Worm (Caenorhabditis elegans) whole organism, L1 larva: ENCODE results near the gene nish-1.

ENCODE experiments used
- F16B12.6 ChIP-seq: fragments of 150-350 bp; optimal IDR thresholded peaks from 2 replicates; lab custom pipeline; 2014; ENCODE audit warnings: missing biosample characterization, missing genetic modification characterization
- aha-1 ChIP-seq: fragments of 150-350 bp; optimal IDR thresholded peaks from 2 replicates; lab custom pipeline; 2014; ENCODE audit warnings: missing biosample characterization, missing genetic modification characterization
- ceh-82 ChIP-seq, 3 experiments: fragments of 150-350 bp in 1 of 3; sonication (generic microtip) in 2 of 3; optimal IDR thresholded peaks; 2 replicates each; lab custom pipeline; 2014 to 2017; ENCODE audit warnings: missing biosample characterization in 3 of 3, missing genetic modification characterization in 3 of 3
- ceh-88 ChIP-seq: fragments of 200-800 bp; sonication (Bioruptor generic); IDR thresholded peaks from 2 replicates; pipeline ENCODE4 v1.3.6; 2022; ENCODE audit warnings: missing genetic modification characterization, missing compliant biosample characterization
- ces-1 ChIP-seq: fragments of 150-350 bp; optimal IDR thresholded peaks from 2 replicates; lab custom pipeline; 2014; ENCODE audit warnings: missing biosample characterization, missing genetic modification reagents, missing genetic modification characterization
- dsc-1 ChIP-seq: sonication (generic microtip); optimal IDR thresholded peaks from 2 replicates; lab custom pipeline; 2016; ENCODE audit warnings: mild to moderate bottlenecking, missing genetic modification characterization, missing compliant biosample characterization
- efl-1 ChIP-seq, 4 experiments: fragments of 150-350 bp; optimal IDR thresholded peaks in 3 of 4; peaks in 1 of 4; 1 replicate in 1 of 4; 2 replicates in 3 of 4; lab custom pipeline; 2014; ENCODE audit warnings: missing biosample characterization in 2 of 4, missing genetic modification characterization in 2 of 4, missing genetic modification reagents in 2 of 4
- efl-3 ChIP-seq: fragments of 200-800 bp; sonication (Bioruptor generic); optimal IDR thresholded peaks from 2 replicates; lab custom pipeline; 2018; ENCODE audit warnings: mild to moderate bottlenecking, missing genetic modification characterization, missing compliant biosample characterization
- elt-2 ChIP-seq: sonication (generic microtip); optimal IDR thresholded peaks from 2 replicates; lab custom pipeline; 2016; ENCODE audit warnings: missing genetic modification characterization, mild to moderate bottlenecking, inconsistent platforms, missing compliant biosample characterization, missing genetic modification reagents
- elt-3 ChIP-seq, 6 experiments: fragments of 150-350 bp in 1 of 6; sonication (generic microtip); optimal IDR thresholded peaks; 2 replicates each; lab custom pipeline; 2017 to 2018; ENCODE audit warnings: missing biosample characterization in 6 of 6, missing genetic modification characterization in 6 of 6, inconsistent platforms in 1 of 6
- fkh-8 ChIP-seq: sonication (generic microtip); optimal IDR thresholded peaks from 2 replicates; lab custom pipeline; 2016; ENCODE audit warnings: mild to moderate bottlenecking, missing genetic modification characterization, missing compliant biosample characterization
- fos-1 ChIP-seq: fragments of 150-350 bp; optimal IDR thresholded peaks from 2 replicates; lab custom pipeline; 2014; ENCODE audit warnings: missing biosample characterization, missing genetic modification characterization
- grh-1 ChIP-seq: fragments of 200-800 bp; sonication (Bioruptor generic); IDR thresholded peaks from 2 replicates; pipeline ENCODE4 v1.3.6; 2022; ENCODE audit warnings: missing genetic modification reagents, missing genetic modification characterization, missing compliant biosample characterization
- irx-1 ChIP-seq: sonication (generic microtip); optimal IDR thresholded peaks from 2 replicates; lab custom pipeline; 2016; ENCODE audit warnings: missing genetic modification characterization, missing compliant biosample characterization
- isw-1 ChIP-seq: fragments of 200-800 bp; sonication (Bioruptor generic); IDR thresholded peaks from 2 replicates; pipeline ENCODE4 v1.3.6; 2022; ENCODE audit warnings: missing genetic modification characterization, missing compliant biosample characterization
- jun-1 ChIP-seq: fragments of 150-350 bp; optimal IDR thresholded peaks from 2 replicates; lab custom pipeline; 2014; ENCODE audit warnings: missing biosample characterization, missing genetic modification reagents, missing genetic modification characterization
- lin-13 ChIP-seq: fragments of 150-350 bp; optimal IDR thresholded peaks from 2 replicates; lab custom pipeline; 2014; ENCODE audit warnings: missing biosample characterization, missing genetic modification reagents, missing genetic modification characterization
- lin-14 ChIP-seq: fragments of 200-800 bp; sonication (Bioruptor generic); optimal IDR thresholded peaks from 2 replicates; lab custom pipeline; 2018; ENCODE audit warnings: mild to moderate bottlenecking, missing genetic modification characterization, moderate library complexity, missing compliant biosample characterization
- lin-35 ChIP-seq, 2 experiments: fragments of 150-350 bp; optimal IDR thresholded peaks; 2 replicates each; lab custom pipeline; 2014; ENCODE audit warnings: missing biosample characterization in 2 of 2, missing genetic modification characterization in 2 of 2, missing genetic modification reagents in 2 of 2
- lir-3 ChIP-seq: sonication (generic microtip); optimal IDR thresholded peaks from 2 replicates; lab custom pipeline; 2016; ENCODE audit warnings: mild to moderate bottlenecking, missing genetic modification characterization, moderate library complexity, missing compliant biosample characterization; ENCODE audit not compliant: poor library complexity
- lsy-2 ChIP-seq, 2 experiments: fragments of 150-350 bp; optimal IDR thresholded peaks; 2 replicates each; lab custom pipeline; 2014; ENCODE audit warnings: missing biosample characterization in 2 of 2, missing genetic modification characterization in 2 of 2
- mdl-1 ChIP-seq, 2 experiments: fragments of 150-350 bp; optimal IDR thresholded peaks; 2 replicates each; lab custom pipeline; 2014 to 2017; ENCODE audit warnings: missing biosample characterization in 2 of 2, missing genetic modification characterization in 2 of 2, inconsistent platforms in 1 of 2
- mef-2 ChIP-seq: fragments of 150-350 bp; optimal IDR thresholded peaks from 2 replicates; lab custom pipeline; 2014; ENCODE audit warnings: missing biosample characterization, missing genetic modification characterization
- mep-1 ChIP-seq: fragments of 150-350 bp; optimal IDR thresholded peaks from 2 replicates; lab custom pipeline; 2014; ENCODE audit warnings: missing biosample characterization, missing genetic modification characterization
- nhr-11 ChIP-seq: fragments of 150-350 bp; optimal IDR thresholded peaks from 2 replicates; lab custom pipeline; 2014; ENCODE audit warnings: missing biosample characterization, missing genetic modification characterization
- nhr-12 ChIP-seq: sonication (generic microtip); optimal IDR thresholded peaks from 2 replicates; lab custom pipeline; 2017; ENCODE audit warnings: missing biosample characterization, missing genetic modification characterization
- nhr-19 ChIP-seq: fragments of 200-800 bp; sonication (Bioruptor generic); conservative IDR thresholded peaks from 2 replicates; pipeline ENCODE4 v1.3.6; 2022; ENCODE audit warnings: missing genetic modification characterization, missing compliant biosample characterization
- nhr-20 ChIP-seq: sonication (generic microtip); optimal IDR thresholded peaks from 2 replicates; lab custom pipeline; 2016; ENCODE audit warnings: mild to moderate bottlenecking, missing genetic modification characterization, missing compliant biosample characterization
- nhr-47 ChIP-seq: sonication (generic microtip); optimal IDR thresholded peaks from 2 replicates; lab custom pipeline; 2016; ENCODE audit warnings: mild to moderate bottlenecking, missing genetic modification characterization, moderate library complexity, missing compliant biosample characterization
- nhr-71 ChIP-seq: sonication (generic microtip); optimal IDR thresholded peaks from 2 replicates; lab custom pipeline; 2016; ENCODE audit warnings: mild to moderate bottlenecking, missing genetic modification characterization, moderate library complexity, missing compliant biosample characterization
- nhr-84 ChIP-seq: sonication (generic microtip); optimal IDR thresholded peaks from 2 replicates; lab custom pipeline; 2017; ENCODE audit warnings: missing biosample characterization, missing genetic modification characterization
- nhr-85 ChIP-seq: sonication (generic microtip); peaks from one replicate; lab custom pipeline; 2016; ENCODE audit warnings: missing genetic modification characterization, inconsistent platforms, missing compliant biosample characterization
- nhr-90 ChIP-seq: sonication (generic microtip); optimal IDR thresholded peaks from 2 replicates; lab custom pipeline; 2016; ENCODE audit warnings: mild to moderate bottlenecking, missing genetic modification characterization, missing compliant biosample characterization; ENCODE audit not compliant: poor library complexity
- snpc-4 ChIP-seq: fragments of 150-350 bp; optimal IDR thresholded peaks from 2 replicates; lab custom pipeline; 2014; ENCODE audit warnings: missing biosample characterization, missing genetic modification characterization
- snu-23 ChIP-seq: sonication (generic microtip); optimal IDR thresholded peaks from 2 replicates; lab custom pipeline; 2016; ENCODE audit warnings: missing genetic modification characterization, missing compliant biosample characterization
- sox-4 ChIP-seq: sonication (generic microtip); optimal IDR thresholded peaks from 2 replicates; lab custom pipeline; 2016; ENCODE audit warnings: missing genetic modification characterization, missing compliant biosample characterization
- sup-37 ChIP-seq: fragments of 200-800 bp; sonication (Bioruptor generic); optimal IDR thresholded peaks from 2 replicates; lab custom pipeline; 2018; ENCODE audit warnings: mild to moderate bottlenecking, missing genetic modification characterization, missing compliant biosample characterization
- tbx-2 ChIP-seq: sonication (generic microtip); optimal IDR thresholded peaks from 2 replicates; lab custom pipeline; 2016; ENCODE audit warnings: missing genetic modification characterization, missing compliant biosample characterization
- unc-130 ChIP-seq: fragments of 150-350 bp; optimal IDR thresholded peaks from 2 replicates; lab custom pipeline; 2017; ENCODE audit warnings: missing biosample characterization, missing genetic modification characterization, inconsistent platforms
- zip-4 ChIP-seq: fragments of 200-800 bp; sonication (Bioruptor generic); optimal IDR thresholded peaks from 2 replicates; lab custom pipeline; 2018; ENCODE audit warnings: mild to moderate bottlenecking, missing genetic modification characterization, moderate library complexity, missing compliant biosample characterization

nish-1 gene

DNA sequence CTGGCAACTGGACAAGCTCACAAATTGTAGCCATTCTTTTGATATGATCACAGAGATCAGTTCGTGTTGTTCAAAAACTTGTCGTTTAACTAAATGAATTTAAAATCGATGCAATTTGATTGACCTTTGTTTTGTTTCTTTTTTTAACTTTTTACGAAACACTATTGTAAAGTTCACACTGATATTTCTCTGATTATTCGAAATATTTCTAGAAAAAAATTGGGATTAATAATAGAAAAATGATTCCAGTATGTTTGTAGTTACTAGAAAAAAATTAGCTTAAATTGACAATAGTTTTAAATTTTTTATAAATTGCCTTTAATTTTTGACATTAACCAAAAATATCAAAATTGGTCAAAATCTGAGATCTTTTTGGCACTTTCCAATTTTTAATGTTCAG, 45.1 kb downstream of the nish-1 start, which contains the start of gene ZK596.2:
Gene ZK596.2, minus strand, starts transcription at position 101 of the 400 bp plus-strand sequence.
- TF ChIP-seq efl-3 (no peak), aha-1 (tag; lab: Kevin White, UChicago) (no peak), ces-1 (GFP tag; lab: Kevin White, UChicago) (no peak), fkh-8 (no peak), zip-4 (GFP tag; lab: Kevin White, UChicago) (no peak), snu-23 (no peak), nhr-47 (tag; lab: Kevin White, UChicago) (no peak), dsc-1 (tag; lab: Kevin White, UChicago) (no peak), lin-13 (GFP tag; lab: Kevin White, UChicago) (no peak), elt-2 (tag; lab: Kevin White, UChicago) (no peak), nhr-11 (tag; lab: Kevin White, UChicago) (no peak), mef-2 (tag; lab: Kevin White, UChicago) (no peak), lin-14 (GFP tag; lab: Kevin White, UChicago) (no peak), ceh-88 (GFP tag; lab: Robert Waterston, UW) (no peak), nhr-84 (tag; lab: Kevin White, UChicago) (no peak), jun-1 (tag; lab: Kevin White, UChicago) (no peak)
- TF ChIP-seq, all 84 proteins: peak for 0

DNA sequence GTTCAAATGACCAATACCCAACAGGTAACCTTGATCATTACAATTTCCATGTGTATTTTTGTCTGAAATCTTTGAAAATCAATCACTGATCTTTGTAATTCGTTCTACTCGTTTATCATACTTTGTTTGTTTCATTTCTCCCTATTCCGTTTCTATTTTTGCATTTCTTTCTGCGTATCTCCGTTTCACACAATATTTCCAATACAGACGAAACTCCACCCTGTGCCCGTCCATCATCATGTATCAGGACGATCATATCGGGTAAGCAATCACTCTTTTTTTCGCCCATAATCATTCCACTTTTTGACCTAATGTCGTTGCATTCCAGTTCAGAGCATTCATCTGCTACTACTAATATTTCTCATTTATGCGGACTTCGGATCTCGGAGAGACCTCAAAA, 45.6 kb downstream of the nish-1 start, which contains the start of gene pyk-2:
Gene pyk-2, plus strand, starts transcription at position 206 of the 400 bp plus-strand sequence.
- TF ChIP-seq tbx-2 (tag; lab: Kevin White, UChicago) (peak; percentile 19), efl-1 (optimal IDR thresholded peaks at IDR 0.05; lab: Kevin White, UChicago) (no peak), efl-1 (GFP tag; optimal IDR thresholded peaks at IDR 0.05 in 1 of 2; lab: Kevin White, UChicago) (peak in 1 of 2 experiments; percentile 75), F16B12.6 (no peak), mdl-1 (tag; optimal IDR thresholded peaks at IDR 0.05; lab: Kevin White, UChicago) (no peak), elt-3 (tag; optimal IDR thresholded peaks at IDR 0.05; lab: Kevin White, UChicago) (peak in 3 of 6 experiments; percentile 29 to 65 (median 64)), dsc-1 (tag; lab: Kevin White, UChicago) (no peak), nhr-71 (tag; lab: Kevin White, UChicago) (peak; percentile 56), lin-35 (GFP tag; optimal IDR thresholded peaks at IDR 0.05; lab: Kevin White, UChicago) (peak in 1 of 2 experiments; percentile 29), nhr-85 (tag; lab: Kevin White, UChicago) (peak; percentile 88), snu-23 (peak; percentile 64), lin-14 (GFP tag; lab: Kevin White, UChicago) (peak; percentile 59), nhr-19 (GFP tag; lab: Robert Waterston, UW) (peak; percentile 26), elt-2 (tag; lab: Kevin White, UChicago) (peak; percentile 49), snpc-4 (tag; lab: Kevin White, UChicago) (no peak), nhr-20 (tag; lab: Kevin White, UChicago) (peak; percentile 69), nhr-90 (peak; percentile 22)

DNA sequence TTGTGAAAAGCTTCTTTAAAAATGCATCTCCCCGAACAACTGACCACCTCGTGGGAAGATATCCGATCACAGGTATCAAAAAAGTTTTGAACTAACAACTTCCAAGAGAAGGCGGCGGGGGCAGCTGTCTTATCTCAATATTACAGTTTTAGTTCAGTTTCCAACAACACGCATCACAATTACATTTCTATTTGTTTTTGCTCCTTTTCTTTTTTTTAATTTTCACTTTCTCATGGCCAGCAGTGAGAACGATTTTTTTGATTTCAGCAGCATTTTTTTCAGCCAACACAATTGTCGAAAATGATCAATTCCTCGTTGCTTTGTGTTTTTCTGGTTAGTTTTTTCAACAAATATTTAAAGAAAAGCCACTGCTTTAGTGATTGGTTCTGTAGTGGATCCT, 49.0 kb downstream of the nish-1 start, which contains the start of gene ZK593.2:
Gene ZK593.2, plus strand, starts transcription at position 301 of the 400 bp plus-strand sequence.
- TF ChIP-seq snpc-4 (tag; lab: Kevin White, UChicago): no peak
- TF ChIP-seq fos-1: no peak
- no peak for TF ChIP-seq irx-1 (tag; lab: Kevin White, UChicago)
- no peak for TF ChIP-seq lin-14 (GFP tag; lab: Kevin White, UChicago)
- TF ChIP-seq nhr-12: no peak
- no peak for TF ChIP-seq isw-1 (GFP tag; lab: Robert Waterston, UW)
- TF ChIP-seq mep-1 (tag; lab: Kevin White, UChicago): no peak
- no peak for TF ChIP-seq mdl-1 (tag; optimal IDR thresholded peaks at IDR 0.05; lab: Kevin White, UChicago)

DNA sequence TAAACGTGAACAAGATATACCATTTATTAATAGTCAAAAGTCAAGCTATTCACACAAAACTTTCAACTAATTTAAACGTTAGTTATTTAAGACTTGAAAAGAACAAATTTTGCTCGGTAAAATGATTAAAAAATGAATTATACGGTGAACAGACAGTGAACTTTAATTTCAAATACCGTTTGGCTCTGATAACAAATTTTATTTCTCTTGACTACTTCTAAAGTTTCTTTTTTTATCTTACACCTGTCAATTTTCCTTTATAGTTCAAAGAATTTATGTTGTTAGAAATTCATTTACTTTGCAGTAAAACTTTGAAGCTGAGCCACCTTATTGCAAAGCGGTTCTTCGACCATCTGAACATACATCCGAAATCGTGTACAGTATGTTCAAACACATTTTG, 51.3 kb downstream of the nish-1 start, which contains the start of gene ZK593.3:
Gene ZK593.3, plus strand, starts transcription at position 301 of the 400 bp plus-strand sequence.
- TF ChIP-seq sox-4 (tag; lab: Kevin White, UChicago): no peak
- TF ChIP-seq sup-37: no peak
- no peak for TF ChIP-seq lsy-2 (tag; optimal IDR thresholded peaks at IDR 0.05; lab: Kevin White, UChicago)
- no peak for TF ChIP-seq lin-14 (GFP tag; lab: Kevin White, UChicago)
- TF ChIP-seq lir-3 (tag; lab: Kevin White, UChicago): no peak
- no peak for TF ChIP-seq grh-1 (GFP tag; lab: Robert Waterston, UW)
- TF ChIP-seq efl-3: no peak
- no peak for TF ChIP-seq ceh-82 (tag; optimal IDR thresholded peaks at IDR 0.05; lab: Kevin White, UChicago)
- TF ChIP-seq unc-130: no peak
- no peak for TF ChIP-seq fos-1
